Worm (Caenorhabditis elegans): Measurements from ENCODE around the gene C11D2.4.

The C11D2.4 gene

ce11 chrIV:6151513-6151912 is 5.2 kb downstream of the C11D2.4 start, which contains the start of gene C11D2.3:
TSS of gene C11D2.3 (plus strand) at chrIV:6151813.
- TF ChIP-seq aly-2 (tag; optimal IDR thresholded peaks at IDR 0.05) (no peak), daf-12 (tag; optimal IDR thresholded peaks at IDR 0.05) (no peak)

ce11 chrIV:6149359-6149758 is 7.4 kb downstream of the C11D2.4 start:
- TF ChIP-seq nhr-28 (tag; optimal IDR thresholded peaks at IDR 0.05) (no peak), nhr-43 (tag; optimal IDR thresholded peaks at IDR 0.05; ENCODE audit: poor library complexity, severe bottlenecking) (no peak)

DNA sequence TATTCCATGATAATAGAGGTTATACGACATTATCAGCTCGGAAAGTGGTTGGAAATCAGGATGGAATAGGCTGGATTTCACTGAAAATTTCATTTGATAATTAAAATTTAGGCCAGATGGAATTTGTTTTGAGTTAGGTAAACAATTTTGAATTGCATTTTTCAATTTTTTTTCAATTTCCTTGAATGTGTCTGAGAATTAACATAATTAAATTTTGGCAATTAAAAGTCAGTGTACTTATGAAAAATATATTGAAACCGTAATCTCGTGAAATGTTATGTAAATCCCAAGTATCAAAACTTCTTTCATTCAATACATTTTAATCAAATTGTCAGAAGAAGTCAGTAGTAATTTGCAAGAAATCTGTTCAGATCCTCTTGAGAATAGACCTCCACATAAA is 10.8 kb downstream of the C11D2.4 start:
- TF ChIP-seq egl-5 (tag; optimal IDR thresholded peaks at IDR 0.05) (no peak), ztf-4 (tag; optimal IDR thresholded peaks at IDR 0.05) (no peak)

ce11 chrIV:6140700-6141099 is 16.1 kb downstream of the C11D2.4 start:
- TF ChIP-seq nhr-25 (tag; optimal IDR thresholded peaks at IDR 0.05) (no peak), nhr-237 (tag; optimal IDR thresholded peaks at IDR 0.05) (no peak), lsy-12 (tag; optimal IDR thresholded peaks at IDR 0.05) (no peak), nhr-28 (tag; optimal IDR thresholded peaks at IDR 0.05) (no peak), zag-1 (tag; optimal IDR thresholded peaks at IDR 0.05) (no peak), nhr-12 (tag; optimal IDR thresholded peaks at IDR 0.05) (no peak), sea-2 (GFP tag; optimal IDR thresholded peaks at IDR 0.05) (no peak), lin-15B (tag; optimal IDR thresholded peaks at IDR 0.05) (no peak), nhr-77 (tag; optimal IDR thresholded peaks at IDR 0.05) (no peak), ceh-28 (tag; optimal IDR thresholded peaks at IDR 0.05) (no peak), fkh-2 (tag; optimal IDR thresholded peaks at IDR 0.05) (no peak), snpc-4 (tag; optimal IDR thresholded peaks at IDR 0.05) (no peak), ceh-9 (tag; optimal IDR thresholded peaks at IDR 0.05) (no peak), daf-12 (tag; optimal IDR thresholded peaks at IDR 0.05) (no peak), jun-1 (tag; optimal IDR thresholded peaks at IDR 0.05) (no peak), skn-1 (tag; optimal IDR thresholded peaks at IDR 0.05) (no peak), elt-2 (tag; optimal IDR thresholded peaks at IDR 0.05) (no peak), egl-5 (tag; optimal IDR thresholded peaks at IDR 0.05) (no peak)

DNA sequence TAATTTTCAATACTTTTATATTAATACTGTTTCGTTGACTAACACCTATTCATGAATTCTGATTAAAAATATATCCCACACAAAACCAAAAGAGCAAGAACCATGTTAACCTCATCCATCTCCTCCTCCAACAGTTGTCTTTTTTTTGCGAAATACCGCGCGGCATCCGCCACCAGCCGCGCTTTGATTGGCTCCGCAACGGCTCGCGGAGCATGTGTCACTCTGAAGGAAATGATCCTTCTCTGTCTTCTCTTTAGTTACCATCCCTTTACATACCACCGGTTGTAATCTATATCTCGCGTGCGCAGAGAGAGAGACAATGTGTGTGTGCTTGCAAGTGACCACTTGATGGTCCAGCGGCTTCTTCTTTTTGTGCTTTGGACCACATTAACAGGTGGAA is 21.2 kb downstream of the C11D2.4 start:
- no peak for TF ChIP-seq fos-1 (tag; optimal IDR thresholded peaks at IDR 0.05)
- peak; percentile 66 for TF ChIP-seq nfya-1 (tag; optimal IDR thresholded peaks at IDR 0.05; ENCODE audit: insufficient read depth)

- TF ChIP-seq nhr-77 (tag; optimal IDR thresholded peaks at IDR 0.05), result no peak
Observed at ce11 chrIV:6134639-6135038, 22.1 kb downstream of the C11D2.4 start.

ce11 chrIV:6130437-6130836 is 26.3 kb downstream of the C11D2.4 start:
- TF ChIP-seq aly-2 (tag; optimal IDR thresholded peaks at IDR 0.05) (no peak), ceh-28 (tag; optimal IDR thresholded peaks at IDR 0.05) (no peak), pha-4 (tag; optimal IDR thresholded peaks at IDR 0.05) (peak; percentile 47), mml-1 (tag; optimal IDR thresholded peaks at IDR 0.05) (no peak)

DNA sequence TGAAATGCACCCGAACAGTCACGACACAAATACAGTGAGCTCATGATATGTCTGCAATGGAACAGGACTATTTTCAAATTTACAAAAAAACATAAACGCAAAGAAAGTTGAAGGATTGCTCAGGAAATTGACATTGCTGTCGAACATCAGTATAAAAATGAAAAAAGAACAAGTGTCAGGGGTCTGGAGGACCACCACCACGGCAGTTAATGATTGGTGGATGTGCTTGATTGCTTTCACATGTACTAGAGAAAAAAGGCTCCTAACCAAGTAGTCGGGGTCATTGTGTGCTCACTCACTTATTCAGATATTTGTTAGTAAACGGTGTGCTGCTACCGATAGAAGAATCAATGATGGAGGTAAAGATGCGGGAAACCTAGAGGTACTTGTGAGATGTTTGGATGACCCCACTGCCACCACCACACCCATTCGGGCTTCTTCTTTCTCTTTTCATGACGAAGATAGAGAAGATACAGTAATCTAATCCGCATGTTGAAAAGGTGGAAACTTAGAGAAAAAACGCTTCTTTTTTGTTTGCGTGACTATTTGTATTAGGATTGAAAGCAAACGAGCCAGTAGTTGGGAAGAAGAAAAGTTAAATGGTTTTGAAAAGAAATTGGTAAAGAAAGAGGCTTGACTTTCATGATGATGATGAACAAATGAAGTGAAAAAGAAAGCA is 29.4 kb downstream of the C11D2.4 start, which contains the start of gene M03D4.4:
Gene M03D4.4, minus strand, starts transcription at position 51 of the 679 bp plus-strand sequence.
- peak; percentile 77 for TF ChIP-seq pha-4 (tag; optimal IDR thresholded peaks at IDR 0.05)
- TF ChIP-seq lin-15B (tag; optimal IDR thresholded peaks at IDR 0.05), result no peak

- TF ChIP-seq snpc-4 (tag; optimal IDR thresholded peaks at IDR 0.05) (peak; percentile 95), tbx-2 (tag; optimal IDR thresholded peaks at IDR 0.05) (no peak), lin-15B (tag; optimal IDR thresholded peaks at IDR 0.05) (peak; percentile 22), jun-1 (tag; optimal IDR thresholded peaks at IDR 0.05) (no peak), lsy-12 (tag; optimal IDR thresholded peaks at IDR 0.05) (peak; percentile 1), egl-27 (tag; optimal IDR thresholded peaks at IDR 0.05) (no peak), R02D3.7 (tag; optimal IDR thresholded peaks at IDR 0.05) (peak; percentile 31), nhr-25 (tag; optimal IDR thresholded peaks at IDR 0.05) (peak; percentile 29), pha-4 (tag; optimal IDR thresholded peaks at IDR 0.05) (peak; percentile 71), ztf-11 (tag; optimal IDR thresholded peaks at IDR 0.05) (no peak), lin-39 (tag; optimal IDR thresholded peaks at IDR 0.05) (peak; percentile 19), mml-1 (tag; optimal IDR thresholded peaks at IDR 0.05) (no peak)
Observed at ce11 chrIV:6117741-6118265, 39.0 kb downstream of the C11D2.4 start, which contains the start of gene zen-4. TSS of gene zen-4 (plus strand) at chrIV:6118215.

Data from whole organism, L3 larva.